Fruit fly (Drosophila melanogaster) whole organism, embryonic: Measurements from ENCODE around the gene CG14965.

Experiments used
- BEAF-32 ChIP-seq: fragments of 200-800 bp; sonication (Bioruptor generic); optimal IDR thresholded peaks from 3 replicates; lab custom pipeline; 2017; ENCODE audit warnings: missing biosample characterization, missing genetic modification characterization, mild to moderate bottlenecking, moderate library complexity, missing genetic modification reagents
- CG10274 ChIP-seq: fragments of 200-800 bp; sonication (Bioruptor generic); optimal IDR thresholded peaks from 3 replicates; lab custom pipeline; 2017; ENCODE audit warnings: missing biosample characterization, mild to moderate bottlenecking, missing genetic modification characterization
- CG11695 ChIP-seq: fragments of 200-800 bp; sonication (Bioruptor generic); IDR thresholded peaks from 3 replicates; pipeline ENCODE4 v1.3.6; 2022; ENCODE audit warnings: missing biosample characterization, missing genetic modification characterization
- CG11696 ChIP-seq: fragments of 200-800 bp; sonication (Bioruptor generic); IDR thresholded peaks from 2 replicates; pipeline ENCODE4 v1.3.6; 2022; ENCODE audit warnings: missing biosample characterization, missing genetic modification characterization
- CG12299 ChIP-seq: fragments of 200-800 bp; sonication (Bioruptor generic); optimal IDR thresholded peaks from 2 replicates; lab custom pipeline; 2018; ENCODE audit warnings: missing biosample characterization, mild to moderate bottlenecking, missing genetic modification characterization
- CG12659 ChIP-seq: fragments of 200-800 bp; sonication (Bioruptor generic); optimal IDR thresholded peaks from 3 replicates; lab custom pipeline; 2017; ENCODE audit warnings: mild to moderate bottlenecking, missing biosample characterization, missing genetic modification reagents, missing genetic modification characterization
- CG12769 ChIP-seq: fragments of 200-800 bp; sonication (Bioruptor generic); optimal IDR thresholded peaks from 2 replicates; lab custom pipeline; 2019; ENCODE audit warnings: missing biosample characterization, mild to moderate bottlenecking, missing genetic modification characterization, moderate library complexity
- CG13775 ChIP-seq: fragments of 200-800 bp; sonication (Bioruptor generic); optimal IDR thresholded peaks from 3 replicates; lab custom pipeline; 2017; ENCODE audit warnings: missing biosample characterization, mild to moderate bottlenecking, missing genetic modification characterization
- CG14014 ChIP-seq: fragments of 200-800 bp; sonication (Bioruptor generic); IDR thresholded peaks from 2 replicates; pipeline ENCODE4 v1.3.6; 2022; ENCODE audit warnings: missing biosample characterization, missing genetic modification characterization
- CG2116 ChIP-seq: fragments of 200-800 bp; sonication (Bioruptor generic); optimal IDR thresholded peaks from 3 replicates; lab custom pipeline; 2018; ENCODE audit warnings: missing biosample characterization, mild to moderate bottlenecking, missing genetic modification characterization
- CG2875 ChIP-seq: fragments of 200-800 bp; sonication (Bioruptor generic); optimal IDR thresholded peaks from 2 replicates; lab custom pipeline; 2017; ENCODE audit warnings: missing biosample characterization, mild to moderate bottlenecking, missing genetic modification characterization, missing genetic modification reagents
- CG30431 ChIP-seq: fragments of 200-800 bp; sonication (Bioruptor generic); optimal IDR thresholded peaks from 2 replicates; lab custom pipeline; 2017; ENCODE audit warnings: missing biosample characterization, missing genetic modification characterization
- CG3281 ChIP-seq: fragments of 200-800 bp; sonication (Bioruptor generic); optimal IDR thresholded peaks from 3 replicates; lab custom pipeline; 2017; ENCODE audit warnings: missing biosample characterization, mild to moderate bottlenecking, missing genetic modification characterization
- CG34422 ChIP-seq: fragments of 200-800 bp; sonication (Bioruptor generic); IDR thresholded peaks from 3 replicates; pipeline ENCODE4 v1.3.6; 2022; ENCODE audit warnings: missing biosample characterization, missing genetic modification characterization
- CG3838 ChIP-seq: fragments of 200-800 bp; sonication (Bioruptor generic); optimal IDR thresholded peaks from 3 replicates; lab custom pipeline; 2016; ENCODE audit warnings: missing biosample characterization, missing genetic modification characterization
- CG9817 ChIP-seq: fragments of 200-800 bp; sonication (Bioruptor generic); optimal IDR thresholded peaks from 2 replicates; lab custom pipeline; 2018; ENCODE audit warnings: missing biosample characterization, mild to moderate bottlenecking, missing genetic modification characterization, moderate library complexity
- Dek ChIP-seq: fragments of 200-800 bp; sonication (Bioruptor generic); optimal IDR thresholded peaks from 3 replicates; lab custom pipeline; 2019; ENCODE audit warnings: missing biosample characterization, mild to moderate bottlenecking, missing genetic modification characterization, moderate library complexity
- HLHmδ ChIP-seq: fragments of 200-800 bp; sonication (Bioruptor generic); optimal IDR thresholded peaks from 2 replicates; lab custom pipeline; 2018; ENCODE audit warnings: missing biosample characterization, mild to moderate bottlenecking, missing genetic modification characterization, moderate library complexity
- Hey ChIP-seq: fragments of 200-800 bp; sonication (Bioruptor generic); optimal IDR thresholded peaks from 3 replicates; lab custom pipeline; 2018; ENCODE audit warnings: missing biosample characterization, mild to moderate bottlenecking, missing genetic modification characterization
- NC2β ChIP-seq: fragments of 200-800 bp; sonication (Bioruptor generic); optimal IDR thresholded peaks from 2 replicates; lab custom pipeline; 2016; ENCODE audit warnings: missing biosample characterization, missing genetic modification characterization
- Optix ChIP-seq: fragments of 200-800 bp; sonication (Bioruptor generic); IDR thresholded peaks from 3 replicates; pipeline ENCODE4 v1.3.6; 2022; ENCODE audit warnings: missing biosample characterization, missing genetic modification characterization
- PHDP ChIP-seq: fragments of 200-800 bp; sonication (Bioruptor generic); optimal IDR thresholded peaks from 3 replicates; lab custom pipeline; 2018; ENCODE audit warnings: missing biosample characterization, mild to moderate bottlenecking, missing genetic modification characterization, moderate library complexity
- Six4 ChIP-seq: fragments of 200-800 bp; sonication (Bioruptor generic); optimal IDR thresholded peaks from 2 replicates; lab custom pipeline; 2016; ENCODE audit warnings: missing biosample characterization, missing genetic modification characterization
- Spps ChIP-seq: fragments of 200-800 bp; sonication (Bioruptor generic); optimal IDR thresholded peaks from 2 replicates; lab custom pipeline; 2018; ENCODE audit warnings: missing biosample characterization, mild to moderate bottlenecking, missing genetic modification characterization
- Taf1 ChIP-seq: fragments of 200-800 bp; sonication (Bioruptor generic); IDR thresholded peaks from 2 replicates; pipeline ENCODE4 v1.3.6; 2022; ENCODE audit warnings: missing biosample characterization, missing genetic modification characterization
- Tbp ChIP-seq: fragments of >200 bp; optimal IDR thresholded peaks from 2 replicates; lab custom pipeline; 2018; ENCODE audit warnings: missing biosample characterization, missing genetic modification characterization
- Xrp1 ChIP-seq: fragments of 200-800 bp; sonication (Bioruptor generic); IDR thresholded peaks from 2 replicates; pipeline ENCODE4 v1.3.6; 2022; ENCODE audit warnings: missing biosample characterization, missing genetic modification characterization
- ap ChIP-seq: fragments of 200-800 bp; sonication (Bioruptor generic); IDR thresholded peaks from 2 replicates; pipeline ENCODE4 v1.3.6; 2022; ENCODE audit warnings: missing biosample characterization, missing genetic modification characterization
- ara ChIP-seq: fragments of 200-800 bp; sonication (Bioruptor generic); IDR thresholded peaks from 2 replicates; pipeline ENCODE4 v1.3.6; 2022; ENCODE audit warnings: missing biosample characterization, missing genetic modification characterization
- dimm ChIP-seq: fragments of 200-800 bp; sonication (Bioruptor generic); IDR thresholded peaks from 2 replicates; pipeline ENCODE4 v1.3.6; 2022; ENCODE audit warnings: missing biosample characterization, missing genetic modification characterization
- dmrt99B ChIP-seq: fragments of 200-800 bp; sonication (Bioruptor generic); optimal IDR thresholded peaks from 2 replicates; lab custom pipeline; 2018; ENCODE audit warnings: missing biosample characterization, mild to moderate bottlenecking, missing genetic modification characterization, moderate library complexity
- eyg ChIP-seq: fragments of 200-800 bp; sonication (Bioruptor generic); optimal IDR thresholded peaks from 3 replicates; lab custom pipeline; 2016; ENCODE audit warnings: missing biosample characterization, missing genetic modification characterization
- gem ChIP-seq: fragments of 200-800 bp; sonication (Bioruptor generic); optimal IDR thresholded peaks from 2 replicates; lab custom pipeline; 2019; ENCODE audit warnings: missing biosample characterization, mild to moderate bottlenecking, missing genetic modification characterization, moderate library complexity
- gsb ChIP-seq: fragments of 200-800 bp; sonication (Bioruptor generic); IDR thresholded peaks from 2 replicates; pipeline ENCODE4 v1.3.6; 2022; ENCODE audit warnings: missing biosample characterization, missing genetic modification characterization
- gsb-n ChIP-seq: fragments of 200-800 bp; sonication (Bioruptor generic); optimal IDR thresholded peaks from 3 replicates; lab custom pipeline; 2018; ENCODE audit warnings: missing biosample characterization, mild to moderate bottlenecking, missing genetic modification characterization
- hkb ChIP-seq, 2 experiments: fragments of 200-800 bp in 1 of 2; fragments of >200 bp in 1 of 2; sonication (Bioruptor generic) in 1 of 2; IDR thresholded peaks in 1 of 2; optimal IDR thresholded peaks in 1 of 2; 2 replicates each; pipeline versions ENCODE4 v1.3.6 to Lab custom; 2017 to 2022; ENCODE audit warnings: missing biosample characterization in 1 of 2, missing genetic modification characterization in 1 of 2
- jumu ChIP-seq: fragments of 200-800 bp; sonication (Bioruptor generic); optimal IDR thresholded peaks from 3 replicates; lab custom pipeline; 2016; ENCODE audit warnings: missing biosample characterization, missing genetic modification characterization
- kah ChIP-seq: fragments of 200-800 bp; sonication (Bioruptor generic); optimal IDR thresholded peaks from 2 replicates; lab custom pipeline; 2018; ENCODE audit warnings: missing biosample characterization, mild to moderate bottlenecking, missing genetic modification characterization
- klu ChIP-seq: fragments of 200-800 bp; sonication (Bioruptor generic); IDR thresholded peaks from 2 replicates; pipeline ENCODE4 v1.3.6; 2022; ENCODE audit warnings: missing biosample characterization, missing genetic modification characterization
- peb ChIP-seq: fragments of 200-800 bp; sonication (Bioruptor generic); IDR thresholded peaks from 2 replicates; pipeline ENCODE4 v1.3.6; 2022; ENCODE audit warnings: missing biosample characterization, missing genetic modification characterization
- pum ChIP-seq: fragments of 200-800 bp; sonication (Bioruptor generic); optimal IDR thresholded peaks from 2 replicates; lab custom pipeline; 2016; ENCODE audit warnings: missing biosample characterization, missing genetic modification characterization
- pzg ChIP-seq: fragments of 200-800 bp; sonication (Bioruptor generic); optimal IDR thresholded peaks from 3 replicates; lab custom pipeline; 2018; ENCODE audit warnings: missing biosample characterization, mild to moderate bottlenecking, missing genetic modification characterization, moderate library complexity
- sqz ChIP-seq: fragments of 200-800 bp; sonication (Bioruptor generic); optimal IDR thresholded peaks from 3 replicates; lab custom pipeline; 2018; ENCODE audit warnings: missing biosample characterization, mild to moderate bottlenecking, missing genetic modification characterization
- tna ChIP-seq: fragments of 200-800 bp; sonication (Bioruptor generic); IDR thresholded peaks from 2 replicates; pipeline ENCODE4 v1.3.6; 2022; ENCODE audit warnings: missing biosample characterization, missing genetic modification characterization; ENCODE audit not compliant: partially characterized antibody
- vnd ChIP-seq: fragments of 200-800 bp; sonication (Bioruptor generic); IDR thresholded peaks from 3 replicates; pipeline ENCODE4 v1.3.6; 2022; ENCODE audit warnings: missing biosample characterization, missing genetic modification characterization; ENCODE audit not compliant: partially characterized antibody
- wor ChIP-seq: fragments of 200-800 bp; sonication (Bioruptor generic); IDR thresholded peaks from 2 replicates; pipeline ENCODE4 v1.3.6; 2022; ENCODE audit warnings: missing biosample characterization, missing genetic modification characterization

The CG14965 gene

dm6 chr3L:3178530-3179096 lies 13.7 kb downstream of the CG14965 start, which contains the start of the genes MnM and Girdin (continued):
- TF ChIP-seq CG11695 (GFP tag; lab: Robert Waterston, UW) (no peak), tna (GFP tag; lab: Robert Waterston, UW) (peak; percentile 43; the same call in 1 of the 2 replicates), CG9817 (peak; percentile 67), CG12659 (GFP tag; lab: Kevin White, UChicago) (peak; percentile 82), HLHmδ (no peak), gsb-n (peak; percentile 78), CG12299 (tag; lab: Kevin White, UChicago) (no peak), klu (GFP tag; lab: Robert Waterston, UW) (0 out of 2 replicates have a peak, but pooled peaks have one; percentile 13), dimm (no peak), Six4 (GFP tag; lab: Kevin White, UChicago) (peak; percentile 19), eyg (no peak), wor (peak; percentile 24; the same call in 1 of the 2 replicates), pum (GFP tag; lab: Kevin White, UChicago) (peak; percentile 79), Tbp (GFP tag; lab: Kevin White, UChicago) (peak; percentile 39), CG11696 (GFP tag; lab: Robert Waterston, UW) (no peak), ap (GFP tag; lab: Robert Waterston, UW) (no peak), Xrp1 (GFP tag; lab: Robert Waterston, UW) (peak; percentile 41; the same call in 1 of the 2 replicates), ara (GFP tag; lab: Robert Waterston, UW) (peak; percentile 30; the same call in 1 of the 2 replicates), Taf1 (GFP tag; lab: Robert Waterston, UW) (no peak), vnd (GFP tag; lab: Robert Waterston, UW) (peak; percentile 86), CG2116 (peak; percentile 85), CG13775 (GFP tag; lab: Kevin White, UChicago) (peak; percentile 71), BEAF-32 (GFP tag; lab: Kevin White, UChicago) (peak; percentile 96), CG30431 (GFP tag; lab: Kevin White, UChicago) (peak; percentile 15), peb (GFP tag; lab: Robert Waterston, UW) (0 out of 2 replicates have a peak, but pooled peaks have one; percentile 30), pzg (peak; percentile 82), Dek (peak; percentile 29), CG3838 (no peak), PHDP (no peak), sqz (GFP tag; lab: Kevin White, UChicago) (no peak), NC2β (GFP tag; lab: Kevin White, UChicago) (peak; percentile 51), CG14014 (GFP tag; lab: Robert Waterston, UW) (peak; percentile 37; the same call in 1 of the 2 replicates), Hey (tag; lab: Kevin White, UChicago) (no peak)
- TF ChIP-seq, all 482 proteins: peak for 247

DNA sequence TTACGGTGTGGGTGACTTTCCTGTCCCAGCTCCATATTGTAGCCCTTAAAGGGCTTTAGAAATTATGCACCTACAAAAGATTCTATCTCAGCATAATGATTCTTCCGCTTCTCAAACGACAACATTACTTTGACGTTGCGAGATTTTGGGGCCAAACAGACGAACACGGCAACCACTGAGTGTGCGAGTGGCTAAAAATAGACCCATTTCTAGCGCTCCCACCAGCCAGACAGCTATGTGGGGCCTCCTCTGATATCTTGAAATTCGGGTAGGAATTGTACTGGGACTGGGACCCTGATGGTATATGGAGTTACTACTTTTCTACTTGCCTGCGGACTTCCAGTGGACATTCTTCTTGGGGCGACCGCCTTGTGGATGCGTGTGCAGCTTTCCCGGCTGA lies 14.4 kb downstream of the CG14965 start:
- TF ChIP-seq CG3281 (GFP tag; lab: Kevin White, UChicago) (no peak), gem (tag; lab: Kevin White, UChicago) (no peak), gsb (GFP tag; lab: Robert Waterston, UW) (no peak), sqz (GFP tag; lab: Kevin White, UChicago) (no peak), CG2875 (GFP tag; lab: Kevin White, UChicago) (no peak), Optix (GFP tag; lab: Robert Waterston, UW) (no peak), hkb (optimal IDR thresholded peaks at IDR 0.05; lab: Kevin White, UChicago) (no peak), hkb (GFP tag; IDR thresholded peaks at IDR 0.05; lab: Robert Waterston, UW) (no peak), CG12769 (tag; lab: Kevin White, UChicago) (no peak), Spps (tag; lab: Kevin White, UChicago) (no peak), CG10274 (no peak), CG34422 (GFP tag; lab: Robert Waterston, UW) (0 out of 3 replicates have a peak, but pooled peaks have one; percentile 7), dmrt99B (tag; lab: Kevin White, UChicago) (no peak), kah (GFP tag; lab: Kevin White, UChicago) (peak; percentile 92), jumu (GFP tag; lab: Kevin White, UChicago) (no peak)
